Worm (Caenorhabditis elegans): ENCODE results near the gene zhp-4.

DNA sequence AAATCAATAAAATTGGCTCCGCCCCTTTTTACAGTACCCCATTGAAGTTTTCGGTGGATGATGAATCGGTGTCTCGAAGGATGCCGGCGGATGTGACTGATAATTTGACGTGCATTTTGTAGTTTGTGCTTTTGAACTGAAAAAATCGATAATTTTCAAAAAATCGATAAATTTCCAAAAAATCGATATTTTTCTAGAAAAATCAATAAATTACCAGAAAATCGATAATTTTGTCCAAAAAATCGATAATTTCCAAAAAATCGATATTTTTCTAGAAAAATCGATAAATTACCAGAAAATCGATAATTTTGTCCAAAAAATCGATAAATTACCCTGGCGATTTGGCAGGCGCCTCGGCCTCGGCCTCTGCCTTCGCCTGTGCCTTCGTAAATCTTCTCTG lies 2.1 kb downstream of the zhp-4 start:
- no peak for TF ChIP-seq dox-1 (GFP tag; IDR thresholded peaks at IDR 0.05)
- TF ChIP-seq snpc-4 (GFP tag; optimal IDR thresholded peaks at IDR 0.05) = no peak
- TF ChIP-seq snpc-4 (tag; optimal IDR thresholded peaks at IDR 0.05) = no peak
- TF ChIP-seq unc-130 (GFP tag; optimal IDR thresholded peaks at IDR 0.05) = no peak
- TF ChIP-seq cebp-1 (GFP tag; IDR thresholded peaks at IDR 0.05) = no peak
- TF ChIP-seq cebp-1 (tag; optimal IDR thresholded peaks at IDR 0.05) = no peak

Measured in whole organism, young adult.